Fruit fly (Drosophila melanogaster): ENCODE results near the gene MtnE.

MtnE gene

DNA sequence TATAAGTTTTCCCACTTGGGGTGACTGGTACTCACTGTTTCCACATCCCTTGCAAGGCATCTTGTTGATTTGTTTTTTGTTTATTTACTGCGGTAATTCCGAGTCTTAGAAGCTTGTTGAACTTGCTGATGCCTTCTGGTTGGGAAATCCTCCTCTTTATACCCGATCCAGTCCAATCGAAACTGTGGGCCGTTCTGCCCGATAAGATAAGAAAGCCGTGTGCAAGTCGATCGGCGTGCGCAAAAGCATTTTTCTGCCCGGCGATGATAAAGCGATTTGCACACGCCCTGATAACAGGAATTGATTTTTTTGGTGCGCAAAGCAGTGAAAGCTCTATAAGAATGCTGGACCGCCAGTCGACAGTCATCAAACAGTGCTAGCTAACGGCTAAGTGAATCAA, at the start of gene MtnE, which contains the start of gene MtnD:
Gene MtnE, minus strand, starts transcription at position 130 of the 400 bp plus-strand sequence.
Gene MtnD, plus strand, starts transcription at position 388 of the 400 bp plus-strand sequence.
- TF ChIP-seq insv (optimal IDR thresholded peaks at IDR 0.05) (no peak), Sin3A (optimal IDR thresholded peaks at IDR 0.05) (no peak), ttk (optimal IDR thresholded peaks at IDR 0.05) (no peak), h (optimal IDR thresholded peaks at IDR 0.05) (no peak), Myc (optimal IDR thresholded peaks at IDR 0.05) (no peak), psq (optimal IDR thresholded peaks at IDR 0.05) (no peak)

DNA sequence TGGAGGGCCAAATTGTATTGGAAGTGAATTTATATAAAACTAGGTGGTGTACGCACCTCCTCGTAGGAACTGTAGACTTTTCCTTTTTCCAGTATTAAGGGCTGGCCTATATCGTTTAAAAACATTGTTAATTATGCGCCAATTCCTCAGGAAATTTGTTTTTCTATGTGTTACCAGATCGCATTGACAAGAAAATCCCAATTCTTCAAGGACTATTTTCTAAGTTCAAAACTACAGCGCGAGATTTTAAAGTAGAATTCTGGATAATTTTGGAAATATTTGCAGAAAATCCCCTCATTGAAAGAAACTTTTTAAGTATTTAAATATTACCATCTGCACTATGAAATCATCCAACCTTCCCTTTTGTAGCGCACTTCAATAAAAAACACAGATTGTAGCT, 46.9 kb upstream of the MtnE start, which contains the start of gene CG34008:
Gene CG34008, minus strand, starts transcription at position 147 of the 400 bp plus-strand sequence.
- TF ChIP-seq h (optimal IDR thresholded peaks at IDR 0.05) (no peak), Sin3A (optimal IDR thresholded peaks at IDR 0.05) (no peak), psq (optimal IDR thresholded peaks at IDR 0.05) (no peak), ttk (optimal IDR thresholded peaks at IDR 0.05) (no peak), insv (optimal IDR thresholded peaks at IDR 0.05) (no peak), Myc (optimal IDR thresholded peaks at IDR 0.05) (no peak)

DNA sequence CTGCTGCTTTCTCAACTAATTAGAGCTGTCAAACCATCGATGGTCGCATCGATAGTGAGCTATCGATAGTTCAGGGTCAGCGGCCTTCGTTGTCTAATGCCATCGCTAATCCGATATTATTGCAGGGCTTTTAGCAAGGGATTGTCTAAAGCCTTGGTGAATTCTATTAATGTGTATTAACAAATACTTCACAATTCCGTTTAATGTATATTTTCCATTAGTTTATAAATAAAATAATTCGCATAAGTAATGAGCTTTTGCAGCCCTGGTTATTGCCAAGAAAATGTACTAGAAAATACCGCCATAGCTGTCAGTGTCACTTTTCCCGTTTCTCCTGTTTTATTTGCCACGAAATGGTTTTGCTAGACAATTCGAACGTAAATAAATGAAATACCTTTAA, 45.3 kb upstream of the MtnE start, which contains the start of the genes EloB and Srp14:
Gene EloB, minus strand, starts transcription at position 35 of the 400 bp plus-strand sequence.
Gene Srp14, plus strand, starts transcription at position 300 of the 400 bp plus-strand sequence.
- TF ChIP-seq Sin3A (optimal IDR thresholded peaks at IDR 0.05), result no peak
- TF ChIP-seq ttk (optimal IDR thresholded peaks at IDR 0.05), result no peak
- no peak for TF ChIP-seq insv (optimal IDR thresholded peaks at IDR 0.05)
- TF ChIP-seq psq (optimal IDR thresholded peaks at IDR 0.05), result no peak
- TF ChIP-seq h (optimal IDR thresholded peaks at IDR 0.05), result no peak

DNA sequence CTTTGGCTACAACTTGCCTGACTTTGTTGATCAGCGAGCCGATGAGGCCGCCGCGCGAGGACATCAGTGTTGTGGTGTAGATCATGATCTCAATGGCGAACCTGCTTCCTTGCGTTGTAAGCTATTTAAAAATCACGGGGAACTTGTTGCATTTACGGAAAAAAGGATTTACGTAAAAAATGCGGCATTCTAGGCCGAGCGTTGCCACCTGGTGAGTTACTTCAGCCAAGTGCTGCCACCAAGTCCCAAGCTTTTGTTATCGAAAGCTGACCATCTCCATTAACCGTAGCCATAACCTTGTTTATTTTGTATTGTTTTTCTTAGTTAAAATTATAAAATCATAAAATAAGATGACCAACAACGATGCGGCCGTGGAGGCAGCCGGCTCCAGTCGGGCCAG, 42.3 kb upstream of the MtnE start, which contains the start of the genes TFAM and CG5412:
Gene TFAM, minus strand, starts transcription at position 222 of the 400 bp plus-strand sequence.
Gene CG5412, plus strand, starts transcription at position 265 of the 400 bp plus-strand sequence.
- TF ChIP-seq insv (optimal IDR thresholded peaks at IDR 0.05) (no peak), psq (optimal IDR thresholded peaks at IDR 0.05) (no peak), ttk (optimal IDR thresholded peaks at IDR 0.05) (no peak), Sin3A (optimal IDR thresholded peaks at IDR 0.05) (no peak), Myc (optimal IDR thresholded peaks at IDR 0.05) (no peak), h (optimal IDR thresholded peaks at IDR 0.05) (no peak)

DNA sequence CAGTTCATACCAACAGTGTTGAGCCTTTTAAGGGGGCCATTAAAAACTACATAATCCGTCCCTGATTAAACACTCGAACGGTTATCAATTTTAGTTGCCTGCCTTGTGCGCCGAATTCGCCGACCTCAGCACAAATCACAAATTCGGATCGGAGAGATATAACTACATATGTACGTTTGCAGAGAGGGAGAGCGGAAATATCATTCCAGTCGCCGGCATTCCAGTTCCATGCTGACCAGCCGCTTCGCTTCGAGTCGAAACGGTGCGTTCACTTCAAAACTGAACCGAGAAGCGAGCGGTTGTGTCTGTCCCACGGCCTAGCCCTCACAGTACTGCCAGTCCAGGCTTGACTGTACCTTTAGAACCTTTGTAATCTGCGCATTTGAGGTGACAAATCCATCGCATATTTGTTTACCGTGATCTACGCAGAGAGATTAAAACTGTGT, 40.1 kb upstream of the MtnE start:
- TF ChIP-seq Myc (optimal IDR thresholded peaks at IDR 0.05), result no peak
- TF ChIP-seq h (optimal IDR thresholded peaks at IDR 0.05), result no peak
- no peak for TF ChIP-seq psq (optimal IDR thresholded peaks at IDR 0.05)
- no peak for TF ChIP-seq Sin3A (optimal IDR thresholded peaks at IDR 0.05)
- no peak for TF ChIP-seq insv (optimal IDR thresholded peaks at IDR 0.05)
- TF ChIP-seq ttk (optimal IDR thresholded peaks at IDR 0.05), result no peak

DNA sequence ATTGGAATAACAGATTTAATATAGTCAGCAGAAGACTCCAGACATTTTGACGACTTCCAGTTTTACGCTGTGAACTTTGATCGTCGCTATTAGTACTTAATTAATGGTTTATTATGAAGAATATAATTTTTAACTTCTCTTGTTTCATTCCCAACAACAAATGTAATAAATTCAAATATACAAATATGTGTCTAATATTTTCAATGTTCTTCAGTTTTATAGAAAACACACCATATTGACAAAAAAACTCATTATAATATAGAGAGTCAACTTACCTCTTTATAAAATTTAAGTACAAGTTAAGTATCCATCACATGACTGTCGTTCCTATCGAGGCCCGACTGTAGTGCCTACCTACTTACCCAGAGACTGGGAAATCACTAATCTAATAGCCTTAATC, 38.8 kb upstream of the MtnE start:
- TF ChIP-seq Myc (optimal IDR thresholded peaks at IDR 0.05), result no peak

DNA sequence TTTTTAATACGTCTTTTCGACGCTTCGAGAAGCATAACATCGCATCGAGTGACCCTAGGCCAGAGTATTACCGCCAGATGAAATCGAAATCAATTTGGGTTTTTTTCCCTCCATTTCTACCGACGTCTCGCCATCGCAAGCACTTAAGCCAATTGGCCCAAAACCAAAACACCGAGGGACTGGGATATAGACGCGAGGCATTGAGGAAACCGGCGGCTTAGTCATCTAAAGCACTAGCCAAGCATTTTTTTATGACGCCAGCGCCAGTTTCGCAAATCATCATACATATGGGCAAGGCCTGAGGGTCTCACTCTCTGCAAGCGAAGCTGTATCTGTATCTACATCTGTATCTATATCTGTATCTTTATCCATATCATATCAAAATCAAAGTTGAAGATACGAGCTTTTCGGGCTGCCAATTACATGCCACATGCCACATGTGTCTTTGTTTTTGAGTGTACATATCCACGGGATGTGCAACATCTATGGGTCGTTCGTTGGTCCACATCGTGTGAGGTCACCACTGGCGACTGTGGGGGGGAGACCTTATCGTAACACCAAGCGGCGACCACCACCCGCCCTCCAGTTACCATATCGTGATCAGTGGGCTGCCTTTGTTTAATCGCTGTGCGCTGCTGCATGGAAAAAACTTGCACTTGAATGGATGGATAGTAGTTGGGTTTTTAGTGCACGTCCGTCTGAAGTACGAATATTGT, 33.2 kb upstream of the MtnE start:
- TF ChIP-seq Myc (optimal IDR thresholded peaks at IDR 0.05) (no peak), h (optimal IDR thresholded peaks at IDR 0.05) (no peak), psq (optimal IDR thresholded peaks at IDR 0.05) (no peak), Sin3A (optimal IDR thresholded peaks at IDR 0.05) (no peak), insv (optimal IDR thresholded peaks at IDR 0.05) (no peak), ttk (optimal IDR thresholded peaks at IDR 0.05) (no peak)

DNA sequence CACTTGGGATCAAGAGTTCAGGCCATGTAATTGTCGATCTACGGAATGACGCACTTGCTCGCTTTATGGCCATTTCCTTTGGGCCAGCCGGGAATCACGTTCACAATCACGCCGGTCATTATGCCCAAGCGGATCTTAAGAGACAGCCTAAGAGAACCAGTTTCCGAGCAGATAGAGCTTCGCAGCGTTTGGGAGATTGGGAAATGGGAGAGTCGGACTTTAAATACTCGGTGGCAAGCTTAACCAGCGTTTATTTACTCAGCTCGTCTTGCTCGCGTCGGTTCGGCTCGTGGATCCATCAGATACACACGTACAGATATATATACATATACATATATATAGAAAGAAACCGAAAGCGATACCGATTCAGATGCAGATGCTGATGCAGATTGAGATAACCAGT, 31.0 kb upstream of the MtnE start:
- no peak for TF ChIP-seq Sin3A (optimal IDR thresholded peaks at IDR 0.05)

DNA sequence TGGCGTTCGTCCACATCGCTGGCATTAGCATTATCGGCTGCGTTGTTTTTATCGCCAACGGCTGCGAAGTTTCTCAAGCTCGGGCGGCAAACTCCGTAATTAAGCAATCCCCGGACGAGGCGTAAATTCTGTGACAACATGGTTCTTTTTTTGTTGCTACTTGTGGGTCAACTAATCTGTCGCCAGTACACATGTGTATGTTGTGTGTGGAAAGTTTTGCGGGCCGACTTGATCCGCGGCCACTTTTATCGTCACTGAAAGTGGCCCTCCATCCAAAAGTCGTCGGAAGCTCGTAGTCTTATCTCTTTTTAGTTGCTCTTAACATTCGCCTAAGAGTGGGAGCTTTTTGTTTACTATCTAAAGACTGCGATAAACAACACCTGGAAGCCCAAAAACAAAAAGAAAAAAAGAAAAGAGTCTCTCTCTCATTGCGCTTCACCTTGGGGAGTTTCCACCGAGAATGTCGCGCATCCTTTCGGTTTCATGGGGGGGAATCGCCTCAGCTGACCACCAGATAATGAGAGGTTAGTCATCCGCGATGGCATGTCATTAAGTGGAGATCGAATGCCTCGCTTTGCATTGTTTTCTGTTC, 29.4 kb upstream of the MtnE start, which contains the start of gene CG10877:
Gene CG10877, minus strand, starts transcription at position 238 of the 592 bp plus-strand sequence.
- TF ChIP-seq ttk (optimal IDR thresholded peaks at IDR 0.05) (no peak), Sin3A (optimal IDR thresholded peaks at IDR 0.05) (no peak), psq (optimal IDR thresholded peaks at IDR 0.05) (no peak), insv (optimal IDR thresholded peaks at IDR 0.05) (no peak), h (optimal IDR thresholded peaks at IDR 0.05) (no peak), Myc (optimal IDR thresholded peaks at IDR 0.05) (no peak)

DNA sequence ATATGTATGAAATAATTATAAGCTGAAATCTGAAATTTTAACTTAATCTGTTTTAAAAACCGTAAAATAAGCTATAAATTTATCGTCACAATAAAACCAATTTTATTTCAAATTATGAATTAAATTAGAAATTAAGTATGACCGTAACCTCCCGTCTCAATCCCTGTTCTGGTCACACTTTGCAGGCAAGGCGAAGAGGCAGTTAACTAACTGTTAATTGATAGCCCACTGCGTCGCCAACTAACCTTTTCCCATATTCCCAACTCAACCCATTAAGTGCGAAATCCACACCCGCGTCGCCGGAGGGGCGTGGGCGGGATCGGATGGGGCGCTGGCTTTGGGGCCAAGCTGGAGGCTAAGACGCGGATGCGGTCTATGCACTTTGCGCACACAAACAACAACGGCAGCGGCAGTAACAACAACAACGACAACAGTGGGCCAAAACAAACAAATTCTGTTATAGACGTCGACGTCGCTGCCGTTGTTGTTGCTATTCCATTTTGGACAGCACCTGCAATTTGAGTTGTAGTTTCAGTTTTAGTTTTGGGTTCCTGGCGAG, 26.2 kb upstream of the MtnE start, which contains the start of gene CG5191:
Gene CG5191, plus strand, starts transcription at position 198 of the 559 bp plus-strand sequence.
- TF ChIP-seq ttk (optimal IDR thresholded peaks at IDR 0.05) (no peak), h (optimal IDR thresholded peaks at IDR 0.05) (no peak), psq (optimal IDR thresholded peaks at IDR 0.05) (no peak), insv (optimal IDR thresholded peaks at IDR 0.05) (no peak), Sin3A (optimal IDR thresholded peaks at IDR 0.05) (no peak), Myc (optimal IDR thresholded peaks at IDR 0.05) (no peak)

DNA sequence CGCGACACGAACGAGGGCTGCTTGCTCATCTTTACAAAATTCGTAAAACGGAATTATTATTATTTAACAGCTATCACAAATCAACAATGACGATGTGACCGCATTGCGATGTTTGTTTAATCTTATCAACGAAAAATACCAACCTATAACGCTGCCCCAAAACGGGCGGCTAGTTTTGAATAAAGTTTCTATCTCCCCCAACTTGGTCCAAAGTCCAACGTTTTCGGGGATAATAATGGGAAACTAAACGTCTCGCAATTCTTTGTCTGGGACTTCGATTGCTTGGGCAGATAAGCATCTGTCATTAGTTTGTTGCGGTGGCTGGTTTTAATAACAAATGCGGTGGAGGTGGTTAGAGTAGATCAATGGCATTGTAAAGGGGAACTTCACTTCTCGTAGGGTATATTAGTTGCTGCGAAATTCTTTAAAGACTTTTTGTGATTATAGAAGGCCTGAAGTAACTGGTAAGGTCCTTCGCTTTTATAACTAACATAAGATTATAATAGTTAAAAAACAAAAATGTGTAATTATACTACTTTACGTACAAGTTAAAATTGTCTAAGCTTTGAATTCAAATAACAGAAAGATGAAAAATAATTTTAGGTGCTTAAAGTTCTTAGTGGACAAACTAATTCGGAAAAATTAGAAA, 25.6 kb upstream of the MtnE start, which contains the start of gene CG15922:
Gene CG15922, minus strand, starts transcription at position 262 of the 649 bp plus-strand sequence.
- TF ChIP-seq psq (optimal IDR thresholded peaks at IDR 0.05), result no peak
- no peak for TF ChIP-seq h (optimal IDR thresholded peaks at IDR 0.05)
- no peak for TF ChIP-seq ttk (optimal IDR thresholded peaks at IDR 0.05)
- no peak for TF ChIP-seq Sin3A (optimal IDR thresholded peaks at IDR 0.05)
- TF ChIP-seq insv (optimal IDR thresholded peaks at IDR 0.05), result no peak
- no peak for TF ChIP-seq Myc (optimal IDR thresholded peaks at IDR 0.05)

DNA sequence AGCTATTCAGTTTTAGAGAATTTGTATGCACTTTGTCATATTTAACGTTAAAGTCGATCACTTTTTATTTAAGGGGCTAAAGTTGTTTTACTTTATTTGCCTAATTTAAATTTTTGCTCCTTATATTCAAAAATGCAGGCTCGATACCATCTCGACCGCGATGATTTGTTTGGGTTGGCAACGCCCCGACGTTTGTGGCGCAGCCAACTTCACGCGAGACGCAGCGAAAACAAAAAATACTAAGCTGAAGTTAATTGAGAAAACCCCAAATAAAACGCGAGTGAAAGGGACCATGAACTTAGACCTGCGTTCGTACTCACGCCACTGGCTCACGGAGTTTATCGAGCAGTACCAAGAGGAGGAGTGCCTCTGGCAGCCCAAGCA, 23.6 kb upstream of the MtnE start:
- TF ChIP-seq Sin3A (optimal IDR thresholded peaks at IDR 0.05) (no peak), h (optimal IDR thresholded peaks at IDR 0.05) (no peak), ttk (optimal IDR thresholded peaks at IDR 0.05) (no peak), psq (optimal IDR thresholded peaks at IDR 0.05) (no peak), insv (optimal IDR thresholded peaks at IDR 0.05) (no peak), Myc (optimal IDR thresholded peaks at IDR 0.05) (no peak)
